Worm (Caenorhabditis elegans) whole organism, L1 larva: ENCODE data around the gene col-79.
A peak's percentile ranks its signal among the peaks of the same experiment; 100 is the strongest.

Source experiments
- efl-1 ChIP-seq, 4 experiments: fragments of 150-350 bp; optimal IDR thresholded peaks in 3 of 4; peaks in 1 of 4; 1 replicate in 1 of 4; 2 replicates in 3 of 4; lab custom pipeline; 2014; ENCODE audit warnings: missing biosample characterization in 2 of 4, missing genetic modification characterization in 2 of 4, missing genetic modification reagents in 2 of 4
- elt-3 ChIP-seq, 6 experiments: fragments of 150-350 bp in 1 of 6; sonication (generic microtip); optimal IDR thresholded peaks; 2 replicates each; lab custom pipeline; 2017 to 2018; ENCODE audit warnings: missing biosample characterization in 6 of 6, missing genetic modification characterization in 6 of 6, inconsistent platforms in 1 of 6
- fkh-10 ChIP-seq: sonication (generic microtip); optimal IDR thresholded peaks from 2 replicates; lab custom pipeline; 2017; ENCODE audit warnings: missing biosample characterization, missing genetic modification reagents, missing genetic modification characterization
- fkh-8 ChIP-seq: sonication (generic microtip); optimal IDR thresholded peaks from 2 replicates; lab custom pipeline; 2016; ENCODE audit warnings: mild to moderate bottlenecking, missing genetic modification characterization, missing compliant biosample characterization
- jun-1 ChIP-seq: fragments of 150-350 bp; optimal IDR thresholded peaks from 2 replicates; lab custom pipeline; 2014; ENCODE audit warnings: missing biosample characterization, missing genetic modification reagents, missing genetic modification characterization
- lin-14 ChIP-seq: fragments of 200-800 bp; sonication (Bioruptor generic); optimal IDR thresholded peaks from 2 replicates; lab custom pipeline; 2018; ENCODE audit warnings: mild to moderate bottlenecking, missing genetic modification characterization, moderate library complexity, missing compliant biosample characterization
- lir-3 ChIP-seq: sonication (generic microtip); optimal IDR thresholded peaks from 2 replicates; lab custom pipeline; 2016; ENCODE audit warnings: mild to moderate bottlenecking, missing genetic modification characterization, moderate library complexity, missing compliant biosample characterization; ENCODE audit not compliant: poor library complexity
- nhr-47 ChIP-seq: sonication (generic microtip); optimal IDR thresholded peaks from 2 replicates; lab custom pipeline; 2016; ENCODE audit warnings: mild to moderate bottlenecking, missing genetic modification characterization, moderate library complexity, missing compliant biosample characterization
- nhr-71 ChIP-seq: sonication (generic microtip); optimal IDR thresholded peaks from 2 replicates; lab custom pipeline; 2016; ENCODE audit warnings: mild to moderate bottlenecking, missing genetic modification characterization, moderate library complexity, missing compliant biosample characterization
- nhr-76 ChIP-seq: sonication (generic microtip); optimal IDR thresholded peaks from 2 replicates; lab custom pipeline; 2017; ENCODE audit warnings: missing biosample characterization, missing genetic modification characterization
- skn-1 ChIP-seq: fragments of 150-350 bp; optimal IDR thresholded peaks from 2 replicates; lab custom pipeline; 2014; ENCODE audit warnings: missing biosample characterization, missing genetic modification characterization
- snpc-4 ChIP-seq: fragments of 150-350 bp; optimal IDR thresholded peaks from 2 replicates; lab custom pipeline; 2014; ENCODE audit warnings: missing biosample characterization, missing genetic modification characterization
- unc-98 ChIP-seq: fragments of 200-800 bp; sonication (Bioruptor generic); IDR thresholded peaks from 2 replicates; pipeline ENCODE4 v1.3.6; 2022; ENCODE audit warnings: missing genetic modification characterization, missing compliant biosample characterization

The col-79 gene

DNA sequence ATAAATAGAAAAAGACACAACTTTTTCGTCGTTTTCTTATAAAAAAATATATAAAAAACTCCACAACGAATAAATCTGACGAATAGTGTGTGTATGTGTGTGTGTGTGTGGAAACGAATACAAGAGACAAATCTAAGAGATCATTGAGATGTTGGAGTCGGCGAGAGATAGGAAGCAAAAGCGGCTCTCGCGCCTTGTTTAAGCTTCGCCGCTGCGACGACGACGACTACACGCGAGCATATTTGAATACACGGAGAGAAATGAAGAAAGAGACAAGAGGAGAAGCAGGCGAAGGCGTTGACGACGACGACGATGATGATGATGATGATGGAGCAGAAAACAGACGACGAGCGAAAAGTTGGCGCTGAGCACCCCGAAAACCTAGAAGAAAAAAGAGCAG, 41.4 kb downstream of the col-79 start (continued):
- TF ChIP-seq lir-3 (tag; lab: Kevin White, UChicago) (no peak), nhr-76 (no peak), snpc-4 (no peak), jun-1 (tag; lab: Kevin White, UChicago) (no peak), nhr-47 (peak; percentile 31), lin-14 (GFP tag; lab: Kevin White, UChicago) (peak; percentile 79), fkh-10 (GFP tag; lab: Kevin White, UChicago) (peak; percentile 20), nhr-71 (tag; lab: Kevin White, UChicago) (peak; percentile 39), efl-1 (optimal IDR thresholded peaks at IDR 0.05; lab: Kevin White, UChicago) (peak; percentile 20 to 48), efl-1 (GFP tag; optimal IDR thresholded peaks at IDR 0.05 in 1 of 2; lab: Kevin White, UChicago) (peak in 1 of 2 experiments; percentile 11), unc-98 (GFP tag; lab: Robert Waterston, UW) (no peak)

DNA sequence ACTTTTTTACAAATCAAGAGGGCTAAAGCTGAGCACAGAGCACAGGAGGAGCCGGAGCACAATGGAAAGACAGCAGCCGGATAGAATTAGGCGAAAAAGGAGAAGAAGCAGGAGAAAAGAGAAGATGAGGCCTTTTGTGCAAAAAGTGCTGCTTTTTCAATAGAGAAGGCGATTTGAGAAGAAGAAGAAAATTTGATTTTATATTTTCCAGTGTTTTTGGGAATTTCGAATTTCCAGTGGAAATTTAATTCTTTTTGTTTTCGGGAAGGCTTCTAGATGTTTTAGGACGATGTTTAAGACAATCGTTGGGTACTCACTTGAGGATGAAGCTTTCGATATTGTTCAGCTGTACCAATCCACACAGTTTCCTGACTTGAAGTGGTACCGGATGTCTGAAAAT, 50.3 kb downstream of the col-79 start:
- TF ChIP-seq fkh-10 (GFP tag; lab: Kevin White, UChicago) (peak; percentile 94), skn-1 (no peak), elt-3 (tag; optimal IDR thresholded peaks at IDR 0.05; lab: Kevin White, UChicago) (no peak), fkh-8 (tag; lab: Kevin White, UChicago) (no peak), lin-14 (GFP tag; lab: Kevin White, UChicago) (peak; percentile 40)
